Fruit fly (Drosophila melanogaster) whole organism, embryonic: ENCODE results near the gene Rpp30.
A peak's percentile ranks its signal among the peaks of the same experiment; 100 is the strongest.

Source experiments
- Atf-2 ChIP-seq: fragments of 200-800 bp; sonication (Bioruptor generic); optimal IDR thresholded peaks from 2 replicates; lab custom pipeline; 2016; ENCODE audit warnings: missing biosample characterization, missing genetic modification characterization
- B-H1 ChIP-seq: fragments of 200-800 bp; sonication (Bioruptor generic); IDR thresholded peaks from 3 replicates; pipeline ENCODE4 v1.3.6; 2022; ENCODE audit warnings: missing biosample characterization, missing genetic modification characterization
- BtbVII ChIP-seq: fragments of 200-800 bp; sonication (Bioruptor generic); optimal IDR thresholded peaks from 3 replicates; lab custom pipeline; 2017; ENCODE audit warnings: missing biosample characterization, mild to moderate bottlenecking, missing genetic modification characterization
- CG10209 ChIP-seq: fragments of 200-800 bp; sonication (Bioruptor generic); optimal IDR thresholded peaks from 3 replicates; lab custom pipeline; 2017; ENCODE audit warnings: missing biosample characterization, mild to moderate bottlenecking, missing genetic modification characterization, missing genetic modification reagents
- CG12155 ChIP-seq: fragments of 200-800 bp; sonication (Bioruptor generic); optimal IDR thresholded peaks from 3 replicates; lab custom pipeline; 2016; ENCODE audit warnings: missing biosample characterization, missing genetic modification characterization
- CG12299 ChIP-seq: fragments of 200-800 bp; sonication (Bioruptor generic); optimal IDR thresholded peaks from 2 replicates; lab custom pipeline; 2018; ENCODE audit warnings: missing biosample characterization, mild to moderate bottlenecking, missing genetic modification characterization
- CG15696 ChIP-seq: fragments of 200-800 bp; sonication (Bioruptor generic); optimal IDR thresholded peaks from 2 replicates; lab custom pipeline; 2019; ENCODE audit warnings: missing biosample characterization, mild to moderate bottlenecking, missing genetic modification characterization, moderate library complexity
- CG17361 ChIP-seq: fragments of 200-800 bp; sonication (Bioruptor generic); IDR thresholded peaks from 3 replicates; pipeline ENCODE4 v1.3.6; 2022; ENCODE audit warnings: missing biosample characterization, missing genetic modification characterization
- CG17568 ChIP-seq: fragments of 200-800 bp; sonication (Bioruptor generic); optimal IDR thresholded peaks from 2 replicates; lab custom pipeline; 2018; ENCODE audit warnings: missing biosample characterization, mild to moderate bottlenecking, missing genetic modification characterization, moderate library complexity
- CG18476 ChIP-seq: fragments of 200-800 bp; sonication (Bioruptor generic); optimal IDR thresholded peaks from 2 replicates; lab custom pipeline; 2016; ENCODE audit warnings: missing biosample characterization, mild to moderate bottlenecking, missing genetic modification characterization
- CG2889 ChIP-seq: fragments of 200-800 bp; sonication (Bioruptor generic); IDR thresholded peaks from 3 replicates; pipeline ENCODE4 v1.3.6; 2022; ENCODE audit warnings: missing biosample characterization, missing genetic modification characterization
- CG32767 ChIP-seq: fragments of 200-800 bp; sonication (Bioruptor generic); IDR thresholded peaks from 2 replicates; pipeline ENCODE4 v1.3.6; 2022; ENCODE audit warnings: missing biosample characterization, missing genetic modification characterization
- CG3847 ChIP-seq: fragments of 200-800 bp; sonication (Bioruptor generic); IDR thresholded peaks from 2 replicates; pipeline ENCODE4 v1.3.6; 2022; ENCODE audit warnings: missing biosample characterization, missing genetic modification characterization
- CG4424 ChIP-seq: fragments of 200-800 bp; sonication (Bioruptor generic); optimal IDR thresholded peaks from 3 replicates; lab custom pipeline; 2016; ENCODE audit warnings: missing biosample characterization, missing genetic modification characterization
- CG4820 ChIP-seq: fragments of 200-800 bp; sonication (Bioruptor generic); optimal IDR thresholded peaks from 3 replicates; lab custom pipeline; 2016; ENCODE audit warnings: missing biosample characterization, missing genetic modification characterization
- CG7987 ChIP-seq: fragments of 200-800 bp; sonication (Bioruptor generic); optimal IDR thresholded peaks from 2 replicates; lab custom pipeline; 2018; ENCODE audit warnings: missing biosample characterization, mild to moderate bottlenecking, missing genetic modification characterization, moderate library complexity
- CG8944 ChIP-seq: fragments of 200-800 bp; sonication (Bioruptor generic); optimal IDR thresholded peaks from 3 replicates; lab custom pipeline; 2016; ENCODE audit warnings: missing biosample characterization, missing genetic modification characterization
- CG9609 ChIP-seq: fragments of 200-800 bp; sonication (Bioruptor generic); optimal IDR thresholded peaks from 3 replicates; lab custom pipeline; 2016; ENCODE audit warnings: missing biosample characterization, missing genetic modification characterization
- CG9817 ChIP-seq: fragments of 200-800 bp; sonication (Bioruptor generic); optimal IDR thresholded peaks from 2 replicates; lab custom pipeline; 2018; ENCODE audit warnings: missing biosample characterization, mild to moderate bottlenecking, missing genetic modification characterization, moderate library complexity
- CTCF ChIP-seq: fragments of 200-800 bp; sonication (Bioruptor generic); optimal IDR thresholded peaks from 2 replicates; lab custom pipeline; 2017; ENCODE audit warnings: missing biosample characterization, mild to moderate bottlenecking, missing genetic modification characterization, moderate library complexity
- Dbx ChIP-seq: fragments of 200-800 bp; sonication (Bioruptor generic); IDR thresholded peaks from 3 replicates; pipeline ENCODE4 v1.3.6; 2022; ENCODE audit warnings: missing biosample characterization, missing genetic modification characterization
- Dll ChIP-seq: fragments of 200-800 bp; sonication (Bioruptor generic); IDR thresholded peaks from 4 replicates; pipeline ENCODE4 v1.3.6; 2022; ENCODE audit warnings: missing biosample characterization, missing genetic modification characterization; ENCODE audit not compliant: partially characterized antibody
- Doc2 ChIP-seq: fragments of 200-800 bp; sonication (Bioruptor generic); IDR thresholded peaks from 2 replicates; pipeline ENCODE4 v1.3.6; 2022; ENCODE audit warnings: missing biosample characterization, missing genetic modification characterization
- HLH4C ChIP-seq: fragments of 200-800 bp; sonication (Bioruptor generic); IDR thresholded peaks from 3 replicates; pipeline ENCODE4 v1.3.6; 2022; ENCODE audit warnings: missing biosample characterization, missing genetic modification characterization; ENCODE audit not compliant: partially characterized antibody
- HLHmδ ChIP-seq: fragments of 200-800 bp; sonication (Bioruptor generic); optimal IDR thresholded peaks from 2 replicates; lab custom pipeline; 2018; ENCODE audit warnings: missing biosample characterization, mild to moderate bottlenecking, missing genetic modification characterization, moderate library complexity
- Hr39 ChIP-seq: fragments of >200 bp; optimal IDR thresholded peaks from 2 replicates; lab custom pipeline; 2017
- Optix ChIP-seq: fragments of 200-800 bp; sonication (Bioruptor generic); IDR thresholded peaks from 3 replicates; pipeline ENCODE4 v1.3.6; 2022; ENCODE audit warnings: missing biosample characterization, missing genetic modification characterization
- PHDP ChIP-seq: fragments of 200-800 bp; sonication (Bioruptor generic); optimal IDR thresholded peaks from 3 replicates; lab custom pipeline; 2018; ENCODE audit warnings: missing biosample characterization, mild to moderate bottlenecking, missing genetic modification characterization, moderate library complexity
- Ravus ChIP-seq: fragments of 200-800 bp; sonication (Bioruptor generic); IDR thresholded peaks from 2 replicates; pipeline ENCODE4 v1.3.6; 2022; ENCODE audit warnings: missing biosample characterization, missing genetic modification characterization
- Rfx ChIP-seq: fragments of 200-800 bp; sonication (Bioruptor generic); IDR thresholded peaks from 2 replicates; pipeline ENCODE4 v1.3.6; 2022; ENCODE audit warnings: missing biosample characterization, missing genetic modification characterization
- Rx ChIP-seq: fragments of 200-800 bp; sonication (Bioruptor generic); IDR thresholded peaks from 2 replicates; pipeline ENCODE4 v1.3.6; 2022; ENCODE audit warnings: missing biosample characterization, missing genetic modification characterization
- Sry-β ChIP-seq: fragments of 200-800 bp; sonication (Bioruptor generic); optimal IDR thresholded peaks from 2 replicates; lab custom pipeline; 2018; ENCODE audit warnings: missing biosample characterization, mild to moderate bottlenecking, missing genetic modification characterization, moderate library complexity
- ac ChIP-seq: fragments of 200-800 bp; sonication (Bioruptor generic); optimal IDR thresholded peaks from 3 replicates; lab custom pipeline; 2017; ENCODE audit warnings: missing biosample characterization, mild to moderate bottlenecking, missing genetic modification characterization
- btn ChIP-seq: fragments of 200-800 bp; sonication (Bioruptor generic); optimal IDR thresholded peaks from 2 replicates; lab custom pipeline; 2016; ENCODE audit warnings: missing biosample characterization, missing genetic modification characterization
- da ChIP-seq: fragments of 200-800 bp; sonication (Bioruptor generic); optimal IDR thresholded peaks from 2 replicates; lab custom pipeline; 2016; ENCODE audit warnings: missing biosample characterization, missing genetic modification characterization
- fru ChIP-seq: fragments of >200 bp; optimal IDR thresholded peaks from 2 replicates; lab custom pipeline; 2017
- hth ChIP-seq: fragments of >200 bp; optimal IDR thresholded peaks from 2 replicates; lab custom pipeline; 2017; ENCODE audit warnings: inconsistent platforms
- lmd ChIP-seq: fragments of 200-800 bp; sonication (Bioruptor generic); IDR thresholded peaks from 2 replicates; pipeline ENCODE4 v1.3.6; 2022; ENCODE audit warnings: missing biosample characterization, missing genetic modification characterization
- nerfin-1 ChIP-seq: fragments of 200-800 bp; sonication (Bioruptor generic); optimal IDR thresholded peaks from 3 replicates; lab custom pipeline; 2019; ENCODE audit warnings: missing biosample characterization, mild to moderate bottlenecking, missing genetic modification characterization, moderate library complexity
- nmo ChIP-seq: fragments of 200-800 bp; sonication (Bioruptor generic); optimal IDR thresholded peaks from 2 replicates; lab custom pipeline; 2018; ENCODE audit warnings: missing biosample characterization, mild to moderate bottlenecking, missing genetic modification characterization, moderate library complexity
- org-1 ChIP-seq: fragments of 200-800 bp; sonication (Bioruptor generic); optimal IDR thresholded peaks from 2 replicates; lab custom pipeline; 2017; ENCODE audit warnings: missing biosample characterization, missing genetic modification characterization
- peb ChIP-seq: fragments of 200-800 bp; sonication (Bioruptor generic); IDR thresholded peaks from 2 replicates; pipeline ENCODE4 v1.3.6; 2022; ENCODE audit warnings: missing biosample characterization, missing genetic modification characterization
- pros ChIP-seq: fragments of 200-800 bp; sonication (Bioruptor generic); optimal IDR thresholded peaks from 3 replicates; lab custom pipeline; 2019; ENCODE audit warnings: missing biosample characterization, mild to moderate bottlenecking, missing genetic modification characterization, moderate library complexity
- psq ChIP-seq: fragments of 200-800 bp; sonication (Bioruptor generic); optimal IDR thresholded peaks from 2 replicates; lab custom pipeline; 2017; ENCODE audit warnings: missing biosample characterization, missing genetic modification characterization
- pum ChIP-seq: fragments of 200-800 bp; sonication (Bioruptor generic); optimal IDR thresholded peaks from 2 replicates; lab custom pipeline; 2016; ENCODE audit warnings: missing biosample characterization, missing genetic modification characterization
- pzg ChIP-seq: fragments of 200-800 bp; sonication (Bioruptor generic); optimal IDR thresholded peaks from 3 replicates; lab custom pipeline; 2018; ENCODE audit warnings: missing biosample characterization, mild to moderate bottlenecking, missing genetic modification characterization, moderate library complexity
- row ChIP-seq: fragments of 200-800 bp; sonication (Bioruptor generic); IDR thresholded peaks from 3 replicates; pipeline ENCODE4 v1.3.6; 2022; ENCODE audit warnings: missing biosample characterization, missing genetic modification characterization
- shn ChIP-seq: fragments of 200-800 bp; sonication (Bioruptor generic); optimal IDR thresholded peaks from 3 replicates; lab custom pipeline; 2016; ENCODE audit warnings: missing biosample characterization, missing genetic modification characterization
- stc ChIP-seq: fragments of 200-800 bp; sonication (Bioruptor generic); IDR thresholded peaks from 2 replicates; pipeline ENCODE4 v1.3.6; 2022; ENCODE audit warnings: missing biosample characterization, missing genetic modification characterization
- tgo ChIP-seq: fragments of 200-800 bp; sonication (Bioruptor generic); IDR thresholded peaks from 3 replicates; pipeline ENCODE4 v1.3.6; 2022; ENCODE audit warnings: missing biosample characterization, missing genetic modification characterization
- trem ChIP-seq: fragments of 200-800 bp; optimal IDR thresholded peaks from 3 replicates; lab custom pipeline; 2019; ENCODE audit warnings: missing biosample characterization, mild to moderate bottlenecking, missing genetic modification characterization, moderate library complexity
- wor ChIP-seq: fragments of 200-800 bp; sonication (Bioruptor generic); IDR thresholded peaks from 2 replicates; pipeline ENCODE4 v1.3.6; 2022; ENCODE audit warnings: missing biosample characterization, missing genetic modification characterization

The Rpp30 gene

DNA sequence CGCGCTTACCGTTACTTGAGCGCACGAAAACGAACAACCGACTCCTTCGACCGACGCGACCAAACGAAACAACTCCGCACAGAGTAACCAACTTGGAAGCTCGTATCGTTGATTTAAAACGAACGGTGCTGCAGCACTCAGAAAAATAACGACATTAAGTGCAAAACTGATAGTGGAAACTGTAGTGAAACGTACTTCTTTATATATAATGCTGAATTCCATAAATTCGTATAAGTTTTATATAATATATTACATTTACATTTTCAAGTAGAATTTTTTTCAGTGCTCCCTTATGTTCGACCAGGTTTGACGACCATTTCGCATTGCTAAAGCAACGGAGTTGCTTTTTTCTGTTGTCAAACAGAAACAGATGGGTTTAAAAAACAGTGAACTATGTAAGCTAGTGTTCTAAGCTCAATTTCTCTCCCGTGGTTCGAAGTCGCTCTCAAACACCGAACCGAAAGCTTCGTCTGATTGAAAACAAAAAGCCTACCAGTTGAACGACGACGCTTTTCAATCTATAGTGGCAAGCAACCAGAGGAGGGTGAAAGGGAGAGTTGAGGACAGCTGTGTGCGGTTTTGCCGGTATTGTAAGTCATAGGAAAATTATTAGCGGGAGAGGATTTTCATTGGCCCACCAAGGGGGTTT is 15.4 kb upstream of the Rpp30 start, which contains the start of gene CG17075 (continued):
- TF ChIP-seq CG7987 (GFP tag; lab: Kevin White, UChicago) (peak; percentile 76), Rfx (GFP tag; lab: Robert Waterston, UW) (peak; percentile 98), CG9817 (tag; lab: Kevin White, UChicago) (peak; percentile 93), CG18476 (GFP tag; lab: Kevin White, UChicago) (peak; percentile 93), CG8944 (GFP tag; lab: Kevin White, UChicago) (peak; percentile 49), Ravus (peak; percentile 90), peb (GFP tag; lab: Robert Waterston, UW) (peak; percentile 80), CG2889 (GFP tag; lab: Robert Waterston, UW) (peak; percentile 95), Dll (GFP tag; lab: Robert Waterston, UW) (no peak), fru (lab: Kevin White, UChicago) (no peak), hth (lab: Kevin White, UChicago) (no peak), row (peak; percentile 96), CG12299 (tag; lab: Kevin White, UChicago) (peak; percentile 92), nmo (GFP tag; lab: Kevin White, UChicago) (peak; percentile 93), CG12155 (GFP tag; lab: Kevin White, UChicago) (peak; percentile 90), HLH4C (no peak), trem (tag; lab: Kevin White, UChicago) (peak; percentile 78), btn (GFP tag; lab: Kevin White, UChicago) (peak; percentile 34), pum (peak; percentile 76), Optix (GFP tag; lab: Robert Waterston, UW) (peak; percentile 89), B-H1 (GFP tag; lab: Robert Waterston, UW) (peak; percentile 94), Hr39 (lab: Kevin White, UChicago) (no peak), pros (GFP tag; lab: Kevin White, UChicago) (no peak), Atf-2 (GFP tag; lab: Kevin White, UChicago) (peak; percentile 63), CG4820 (GFP tag; lab: Kevin White, UChicago) (peak; percentile 89), psq (GFP tag; lab: Kevin White, UChicago) (peak; percentile 84), stc (GFP tag; lab: Robert Waterston, UW) (peak; percentile 93), BtbVII (peak; percentile 95), CG9609 (GFP tag; lab: Kevin White, UChicago) (peak; percentile 57), PHDP (tag; lab: Kevin White, UChicago) (peak; percentile 96), CG3847 (GFP tag; lab: Robert Waterston, UW) (peak; percentile 96), CG17361 (GFP tag; lab: Robert Waterston, UW) (peak; percentile 94), wor (peak; percentile 90), shn (peak; percentile 48), tgo (GFP tag; lab: Robert Waterston, UW) (peak; percentile 96), CG15696 (tag; lab: Kevin White, UChicago) (peak; percentile 55), CG4424 (GFP tag; lab: Kevin White, UChicago) (peak; percentile 92), org-1 (peak; percentile 92), da (GFP tag; lab: Kevin White, UChicago) (peak; percentile 40), CTCF (GFP tag; lab: Kevin White, UChicago) (peak; percentile 43), nerfin-1 (tag; lab: Kevin White, UChicago) (peak; percentile 71), Doc2 (peak; percentile 82), CG32767 (peak; percentile 91), Sry-β (peak; percentile 6), CG10209 (GFP tag; lab: Kevin White, UChicago) (peak; percentile 96), CG17568 (GFP tag; lab: Kevin White, UChicago) (peak; percentile 87), Dbx (GFP tag; lab: Robert Waterston, UW) (peak; percentile 97), Rx (peak; percentile 87), ac (peak; percentile 23), pzg (peak; percentile 12), HLHmδ (GFP tag; lab: Kevin White, UChicago) (no peak), lmd (GFP tag; lab: Robert Waterston, UW) (peak; percentile 96)
